Worm (Caenorhabditis elegans) whole organism, mixed stage, embryonic: ENCODE measurements around the gene F59F5.7.

Experiments used
- bed-3 ChIP-seq: fragments of 200-800 bp; sonication (Bioruptor generic); optimal IDR thresholded peaks from 3 replicates; lab custom pipeline; 2018; ENCODE audit warnings: mild to moderate bottlenecking, missing genetic modification characterization, moderate library complexity, missing compliant biosample characterization
- lin-13 ChIP-seq: fragments of 150-350 bp; optimal IDR thresholded peaks from 2 replicates; lab custom pipeline; 2014; ENCODE audit warnings: missing biosample characterization, missing genetic modification characterization
- nhr-237 ChIP-seq: fragments of 150-350 bp; optimal IDR thresholded peaks from 2 replicates; lab custom pipeline; 2014; ENCODE audit warnings: missing biosample characterization, missing genetic modification characterization
- unc-62 ChIP-seq: fragments of 150-350 bp; optimal IDR thresholded peaks from 2 replicates; lab custom pipeline; 2014; ENCODE audit warnings: missing biosample characterization, missing genetic modification reagents, missing genetic modification characterization

- no peak for TF ChIP-seq lin-13
- no peak for TF ChIP-seq nhr-237 (tag; lab: Kevin White, UChicago)
- peak; percentile 92 for TF ChIP-seq unc-62
- TF ChIP-seq bed-3, result no peak
Observed at ce11 chrX:10520185-10520584, 39.1 kb upstream of the F59F5.7 start.
